Fruit fly (Drosophila melanogaster): ENCODE measurements around the gene beta4GalT7.

The beta4GalT7 gene

dm6 chr3R:25054451-25055188, 31.6 kb downstream of the beta4GalT7 start, which contains the start of gene CG31109 (continued):
- TF ChIP-seq fru (GFP tag; optimal IDR thresholded peaks at IDR 0.05) (no peak), Dfd (GFP tag; optimal IDR thresholded peaks at IDR 0.05) (no peak), tai (GFP tag; optimal IDR thresholded peaks at IDR 0.05) (peak; percentile 4), rgr (GFP tag; optimal IDR thresholded peaks at IDR 0.05) (peak; percentile 55), Hr78 (GFP tag; optimal IDR thresholded peaks at IDR 0.05) (no peak), Rel (GFP tag; optimal IDR thresholded peaks at IDR 0.05) (no peak), Rel (tag; optimal IDR thresholded peaks at IDR 0.05) (peak; percentile 2)

dm6 chr3R:25056016-25056415, 33.0 kb downstream of the beta4GalT7 start, which contains the start of the genes CG31111 and stac:
Gene CG31111 (minus strand): TSS chr3R:25056177.
Gene stac (plus strand): TSS chr3R:25056286.
- TF ChIP-seq Rel (GFP tag; optimal IDR thresholded peaks at IDR 0.05) = no peak
- peak; percentile 22 for TF ChIP-seq Rel (tag; optimal IDR thresholded peaks at IDR 0.05)
- peak; percentile 52 for TF ChIP-seq sage (GFP tag; optimal IDR thresholded peaks at IDR 0.05)
- TF ChIP-seq tai (GFP tag; optimal IDR thresholded peaks at IDR 0.05) = no peak

dm6 chr3R:25056488-25057157, 33.6 kb downstream of the beta4GalT7 start:
- TF ChIP-seq Rel (GFP tag; optimal IDR thresholded peaks at IDR 0.05) (no peak), Rel (tag; optimal IDR thresholded peaks at IDR 0.05) (peak; percentile 72), Vsx2 (GFP tag; optimal IDR thresholded peaks at IDR 0.05; ENCODE audit: partially characterized antibody) (no peak), sv (GFP tag; optimal IDR thresholded peaks at IDR 0.05) (no peak)

- TF ChIP-seq jim (GFP tag; optimal IDR thresholded peaks at IDR 0.05) (no peak), pan (optimal IDR thresholded peaks at IDR 0.05) (no peak), CG32264 (GFP tag; optimal IDR thresholded peaks at IDR 0.05) (no peak), GATAd (GFP tag; optimal IDR thresholded peaks at IDR 0.05) (no peak), dsf (GFP tag; optimal IDR thresholded peaks at IDR 0.05; ENCODE audit: borderline replicate concordance) (no peak), Dfd (GFP tag; optimal IDR thresholded peaks at IDR 0.05) (no peak), tai (GFP tag; optimal IDR thresholded peaks at IDR 0.05) (no peak), CG9705 (GFP tag; optimal IDR thresholded peaks at IDR 0.05) (no peak), dl (GFP tag; optimal IDR thresholded peaks at IDR 0.05; ENCODE audit: insufficient read depth in 1 of 2, partially characterized antibody in 2 of 2) (no peak), ey (GFP tag; optimal IDR thresholded peaks at IDR 0.05) (no peak), br (GFP tag; optimal IDR thresholded peaks at IDR 0.05) (no peak), Vsx2 (GFP tag; optimal IDR thresholded peaks at IDR 0.05; ENCODE audit: partially characterized antibody) (no peak), foxo (GFP tag; optimal IDR thresholded peaks at IDR 0.05) (no peak), OdsH (GFP tag; optimal IDR thresholded peaks at IDR 0.05) (no peak), woc (GFP tag; optimal IDR thresholded peaks at IDR 0.05) (no peak), Sp1 (GFP tag; optimal IDR thresholded peaks at IDR 0.05) (no peak), sv (GFP tag; optimal IDR thresholded peaks at IDR 0.05) (no peak)
Measured at dm6 chr3R:25060462-25060861, 37.4 kb downstream of the beta4GalT7 start.

- no peak for TF ChIP-seq br (GFP tag; optimal IDR thresholded peaks at IDR 0.05)
- no peak for TF ChIP-seq Rel (GFP tag; optimal IDR thresholded peaks at IDR 0.05)
- TF ChIP-seq Rel (tag; optimal IDR thresholded peaks at IDR 0.05) = peak; percentile 95
Measured at dm6 chr3R:25064907-25065841, 42.1 kb downstream of the beta4GalT7 start, which contains the start of the genes veli and PQBP1. Gene veli (minus strand): TSS chr3R:25065591. Gene PQBP1 (plus strand): TSS chr3R:25065791.

dm6 chr3R:25066856-25067255, 43.8 kb downstream of the beta4GalT7 start:
- TF ChIP-seq N (GFP tag; optimal IDR thresholded peaks at IDR 0.05) (no peak), Hnf4 (GFP tag; optimal IDR thresholded peaks at IDR 0.05) (no peak), jim (GFP tag; optimal IDR thresholded peaks at IDR 0.05) (no peak), ey (GFP tag; optimal IDR thresholded peaks at IDR 0.05) (no peak), psq (GFP tag; optimal IDR thresholded peaks at IDR 0.05) (no peak), br (GFP tag; optimal IDR thresholded peaks at IDR 0.05) (no peak), Jra (GFP tag; optimal IDR thresholded peaks at IDR 0.05) (no peak)
